Worm (Caenorhabditis elegans) whole organism, L3 larva: Measurements from ENCODE around the gene ZK180.7.

Experiments
- mdl-1 ChIP-seq: fragments of 150-350 bp; optimal IDR thresholded peaks from 2 replicates; lab custom pipeline; 2014; ENCODE audit warnings: missing biosample characterization, missing genetic modification characterization
- ztf-4 ChIP-seq: fragments of 150-350 bp; optimal IDR thresholded peaks from 2 replicates; lab custom pipeline; 2014; ENCODE audit warnings: missing biosample characterization, missing genetic modification characterization

DNA sequence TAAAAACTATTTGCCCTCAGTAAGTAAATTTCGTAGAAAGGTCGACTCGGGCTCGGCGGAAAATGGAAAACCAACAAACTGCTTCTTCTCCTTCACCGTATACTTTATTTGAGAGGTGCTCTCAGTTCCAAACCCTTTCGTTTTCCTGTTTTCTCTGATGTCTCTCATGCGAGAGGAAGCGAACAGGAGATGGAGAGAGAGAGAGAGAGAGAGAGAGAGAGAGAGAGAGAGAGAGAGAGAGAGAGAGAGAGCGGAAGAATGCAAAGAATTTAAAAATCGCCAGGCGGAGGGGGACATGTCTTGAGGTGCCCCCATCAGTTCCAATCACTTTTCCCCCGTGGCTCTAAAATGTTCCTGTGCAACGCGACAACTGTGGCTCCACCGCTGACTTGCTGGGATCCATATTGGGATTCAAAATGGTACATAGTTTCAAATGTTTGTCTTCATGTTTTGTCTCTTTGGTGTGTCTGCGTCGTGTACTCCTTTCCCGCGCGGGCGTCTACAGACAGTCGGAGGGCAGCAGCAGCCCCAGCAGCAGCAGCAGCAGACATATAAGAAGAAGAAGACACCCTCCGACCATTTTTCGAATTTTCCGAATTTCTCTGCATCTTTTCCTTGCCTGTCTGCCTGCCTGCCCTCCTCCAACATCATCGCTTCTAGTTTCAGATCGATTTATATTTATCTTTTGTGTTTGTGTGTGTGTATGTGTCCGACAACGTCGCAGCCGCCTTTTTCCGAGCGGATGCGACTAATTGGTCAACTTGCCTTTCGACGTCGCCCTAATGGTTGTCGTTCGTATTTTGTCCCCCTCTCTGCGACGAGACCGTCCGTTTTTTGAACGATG lies 35.8 kb upstream of the ZK180.7 start, which contains the start of gene R08C7.11:
- TF ChIP-seq ztf-4 (tag; lab: Kevin White, UChicago), result no peak
- TF ChIP-seq mdl-1 (tag; lab: Kevin White, UChicago), result no peak
